Worm (Caenorhabditis elegans) whole organism, L3 larva: ENCODE results near the gene ife-2.

ENCODE experiments used
- R02D3.7 ChIP-seq: fragments of 150-350 bp; optimal IDR thresholded peaks from 2 replicates; lab custom pipeline; 2014; ENCODE audit warnings: missing biosample characterization, missing genetic modification characterization
- ZK546.5 ChIP-seq: sonication (generic microtip); optimal IDR thresholded peaks from 2 replicates; lab custom pipeline; 2017; ENCODE audit warnings: missing biosample characterization, missing genetic modification characterization
- ceh-16 ChIP-seq: sonication (generic microtip); optimal IDR thresholded peaks from 2 replicates; lab custom pipeline; 2017; ENCODE audit warnings: missing biosample characterization, missing genetic modification characterization
- ceh-28 ChIP-seq: fragments of 150-350 bp; optimal IDR thresholded peaks from 2 replicates; lab custom pipeline; 2014; ENCODE audit warnings: missing biosample characterization, missing genetic modification reagents, missing genetic modification characterization
- ceh-9 ChIP-seq: sonication (generic microtip); optimal IDR thresholded peaks from 2 replicates; lab custom pipeline; 2018; ENCODE audit warnings: missing biosample characterization, missing genetic modification characterization
- daf-12 ChIP-seq: fragments of 150-350 bp; optimal IDR thresholded peaks from 2 replicates; lab custom pipeline; 2014; ENCODE audit warnings: missing biosample characterization, missing genetic modification reagents, missing genetic modification characterization
- elt-3 ChIP-seq, 3 experiments: fragments of 150-350 bp in 1 of 3; sonication (generic microtip) in 2 of 3; optimal IDR thresholded peaks; 2 replicates in 2 of 3; 4 replicates in 1 of 3; lab custom pipeline; 2014 to 2017; ENCODE audit warnings: missing biosample characterization in 3 of 3, missing genetic modification characterization in 3 of 3
- fkh-2 ChIP-seq: fragments of 150-350 bp; optimal IDR thresholded peaks from 2 replicates; lab custom pipeline; 2014; ENCODE audit warnings: missing biosample characterization, missing genetic modification reagents, missing genetic modification characterization
- hmg-11 ChIP-seq: sonication (generic microtip); optimal IDR thresholded peaks from 2 replicates; lab custom pipeline; 2016; ENCODE audit warnings: missing genetic modification characterization, missing compliant biosample characterization
- jun-1 ChIP-seq: fragments of 150-350 bp; optimal IDR thresholded peaks from 2 replicates; lab custom pipeline; 2014; ENCODE audit warnings: missing biosample characterization, missing genetic modification reagents, missing genetic modification characterization
- mdl-1 ChIP-seq: fragments of 150-350 bp; optimal IDR thresholded peaks from 2 replicates; lab custom pipeline; 2014; ENCODE audit warnings: missing biosample characterization, missing genetic modification characterization
- nhr-23 ChIP-seq: fragments of 150-350 bp; optimal IDR thresholded peaks from 2 replicates; lab custom pipeline; 2014; ENCODE audit warnings: missing biosample characterization, missing genetic modification reagents, missing genetic modification characterization
- nhr-25 ChIP-seq: sonication (generic microtip); optimal IDR thresholded peaks from 2 replicates; lab custom pipeline; 2017; ENCODE audit warnings: missing biosample characterization, missing genetic modification characterization
- nhr-43 ChIP-seq: sonication (generic microtip); optimal IDR thresholded peaks from 2 replicates; lab custom pipeline; 2016; ENCODE audit warnings: mild to moderate bottlenecking, missing genetic modification characterization, missing compliant biosample characterization; ENCODE audit not compliant: poor library complexity, severe bottlenecking
- nhr-76 ChIP-seq: fragments of 150-350 bp; sonication (generic microtip); optimal IDR thresholded peaks from 5 replicates; lab custom pipeline; 2014; ENCODE audit warnings: missing biosample characterization, missing genetic modification characterization
- nhr-77 ChIP-seq: fragments of 150-350 bp; optimal IDR thresholded peaks from 2 replicates; lab custom pipeline; 2014; ENCODE audit warnings: missing biosample characterization, missing genetic modification characterization
- pqm-1 ChIP-seq: fragments of 150-350 bp; optimal IDR thresholded peaks from 2 replicates; lab custom pipeline; 2017; ENCODE audit warnings: missing biosample characterization, missing genetic modification characterization, inconsistent platforms
- snpc-4 ChIP-seq: fragments of 150-350 bp; optimal IDR thresholded peaks from 2 replicates; lab custom pipeline; 2014; ENCODE audit warnings: missing biosample characterization, missing genetic modification characterization

The ife-2 gene

ce11 chrX:332643-333042, 49.9 kb downstream of the ife-2 start:
- TF ChIP-seq daf-12 (tag; lab: Kevin White, UChicago) = no peak
- TF ChIP-seq ceh-9 (tag; lab: Kevin White, UChicago) = no peak
- no peak for TF ChIP-seq nhr-23 (tag; lab: Kevin White, UChicago)
- TF ChIP-seq mdl-1 = no peak
- TF ChIP-seq ZK546.5 = no peak
- no peak for TF ChIP-seq snpc-4 (tag; lab: Kevin White, UChicago)
- no peak for TF ChIP-seq pqm-1
- no peak for TF ChIP-seq nhr-43 (tag; lab: Kevin White, UChicago)
- no peak for TF ChIP-seq nhr-25 (tag; lab: Kevin White, UChicago)
- no peak for TF ChIP-seq nhr-76 (tag; lab: Kevin White, UChicago)
- TF ChIP-seq elt-3 (tag; optimal IDR thresholded peaks at IDR 0.05; lab: Kevin White, UChicago) = no peak
- no peak for TF ChIP-seq R02D3.7
- TF ChIP-seq ceh-16 (tag; lab: Kevin White, UChicago) = no peak
- TF ChIP-seq nhr-77 (tag; lab: Kevin White, UChicago) = no peak
- no peak for TF ChIP-seq jun-1
- no peak for TF ChIP-seq ceh-28
- TF ChIP-seq fkh-2 (tag; lab: Kevin White, UChicago) = no peak
- TF ChIP-seq hmg-11 (tag; lab: Kevin White, UChicago) = no peak
